Worm (Caenorhabditis elegans) whole organism, early embryonic: ENCODE data around the gene T28F3.9.

Experiments
- B0310.2 ChIP-seq: sonication (generic microtip); optimal IDR thresholded peaks from 2 replicates; lab custom pipeline; 2016; ENCODE audit warnings: mild to moderate bottlenecking, missing genetic modification characterization, missing compliant biosample characterization
- F13C5.2 ChIP-seq: sonication (generic microtip); optimal IDR thresholded peaks from 2 replicates; lab custom pipeline; 2017; ENCODE audit warnings: mild to moderate bottlenecking, missing genetic modification characterization, inconsistent platforms, missing compliant biosample characterization
- aly-1 ChIP-seq: sonication (generic microtip); optimal IDR thresholded peaks from 2 replicates; lab custom pipeline; 2016; ENCODE audit warnings: missing genetic modification characterization, missing compliant biosample characterization
- ama-1 ChIP-seq: fragments of 150-350 bp; optimal IDR thresholded peaks from 2 replicates; lab custom pipeline; 2014
- ceh-13 ChIP-seq: fragments of 200-800 bp; sonication (Bioruptor generic); optimal IDR thresholded peaks from 2 replicates; lab custom pipeline; 2018; ENCODE audit warnings: mild to moderate bottlenecking, missing genetic modification characterization, missing compliant biosample characterization
- ceh-36 ChIP-seq: sonication (generic microtip); optimal IDR thresholded peaks from 2 replicates; lab custom pipeline; 2016; ENCODE audit warnings: missing genetic modification characterization, inconsistent platforms, missing compliant biosample characterization
- ets-7 ChIP-seq: sonication (generic microtip); optimal IDR thresholded peaks from 2 replicates; lab custom pipeline; 2016; ENCODE audit warnings: missing genotype, missing genetic modification characterization, missing compliant biosample characterization
- flt-1 ChIP-seq: fragments of 200-800 bp; sonication (Bioruptor generic); IDR thresholded peaks from 2 replicates; pipeline ENCODE4 v1.3.6; 2022; ENCODE audit warnings: missing genetic modification characterization, missing compliant biosample characterization
- hmbx-1 ChIP-seq: sonication (generic microtip); optimal IDR thresholded peaks from 2 replicates; lab custom pipeline; 2016; ENCODE audit warnings: mild to moderate bottlenecking, missing genetic modification characterization, missing compliant biosample characterization
- hmg-4 ChIP-seq: fragments of 200-800 bp; sonication (Bioruptor generic); optimal IDR thresholded peaks from 2 replicates; lab custom pipeline; 2018; ENCODE audit warnings: mild to moderate bottlenecking, missing genetic modification characterization, missing compliant biosample characterization
- hnd-1 ChIP-seq: sonication (generic microtip); optimal IDR thresholded peaks from 2 replicates; lab custom pipeline; 2016; ENCODE audit warnings: missing genetic modification characterization, missing compliant biosample characterization
- pes-1 ChIP-seq: fragments of 200-800 bp; sonication (Bioruptor generic); IDR thresholded peaks from 2 replicates; pipeline ENCODE4 v1.3.6; 2022; ENCODE audit warnings: missing genetic modification reagents, missing genetic modification characterization, missing compliant biosample characterization
- scrt-1 ChIP-seq: fragments of 200-800 bp; sonication (Bioruptor generic); IDR thresholded peaks from 2 replicates; pipeline ENCODE4 v1.3.6; 2022; ENCODE audit warnings: missing genetic modification characterization, missing compliant biosample characterization
- sea-1 ChIP-seq: fragments of 200-800 bp; sonication (Bioruptor generic); conservative IDR thresholded peaks from 2 replicates; pipeline ENCODE4 v1.3.6; 2022; ENCODE audit warnings: missing genetic modification characterization, missing compliant biosample characterization
- tbx-11 ChIP-seq: fragments of 200-800 bp; sonication (Bioruptor generic); IDR thresholded peaks from 2 replicates; pipeline ENCODE4 v1.3.6; 2022; ENCODE audit warnings: missing genetic modification characterization, missing compliant biosample characterization
- tbx-37 ChIP-seq: fragments of 200-800 bp; sonication (Bioruptor generic); conservative IDR thresholded peaks from 2 replicates; pipeline ENCODE4 v1.3.6; 2022; ENCODE audit warnings: missing genetic modification reagents, missing genetic modification characterization, missing compliant biosample characterization
- tra-4 ChIP-seq: sonication (generic microtip); optimal IDR thresholded peaks from 2 replicates; lab custom pipeline; 2017; ENCODE audit warnings: missing genetic modification characterization, missing compliant biosample characterization

The T28F3.9 gene

ce11 chrIV:17328834-17329233, 20.5 kb downstream of the T28F3.9 start, which contains the start of gene ceh-88:
Gene ceh-88, plus strand, starts transcription at chrIV:17329188.
- no peak for TF ChIP-seq tbx-37

ce11 chrIV:17331100-17331577, 22.8 kb downstream of the T28F3.9 start, which contains the start of gene C49C3.6:
Gene C49C3.6, plus strand, starts transcription at chrIV:17331527.
- TF ChIP-seq B0310.2 (no peak), hmg-4 (GFP tag; lab: Kevin White, UChicago) (no peak)

- no peak for TF ChIP-seq pes-1 (GFP tag; lab: Robert Waterston, UW)
Observed at ce11 chrIV:17332261-17332660, 23.9 kb downstream of the T28F3.9 start, which contains the start of gene C49C3.7. Gene C49C3.7, plus strand, starts transcription at chrIV:17332561.

- TF ChIP-seq hmg-4 (GFP tag; lab: Kevin White, UChicago) (no peak), ceh-36 (tag; lab: Kevin White, UChicago) (no peak)
Observed at ce11 chrIV:17333542-17334281, 25.4 kb downstream of the T28F3.9 start, which contains the start of gene C49C3.15. Gene C49C3.15, plus strand, starts transcription at chrIV:17334231.

- TF ChIP-seq aly-1: no peak
- TF ChIP-seq tbx-37: no peak
- TF ChIP-seq hnd-1 (tag; lab: Kevin White, UChicago): no peak
- TF ChIP-seq hmbx-1 (tag; lab: Kevin White, UChicago): no peak
- no peak for TF ChIP-seq hmg-4 (GFP tag; lab: Kevin White, UChicago)
- no peak for TF ChIP-seq tbx-11 (GFP tag; lab: Robert Waterston, UW)
- TF ChIP-seq flt-1 (GFP tag; lab: Robert Waterston, UW): no peak
- TF ChIP-seq ceh-13 (GFP tag; lab: Kevin White, UChicago): no peak
- no peak for TF ChIP-seq ets-7
- no peak for TF ChIP-seq tra-4 (tag; lab: Kevin White, UChicago)
- TF ChIP-seq pes-1 (GFP tag; lab: Robert Waterston, UW): no peak
- no peak for TF ChIP-seq B0310.2
- no peak for TF ChIP-seq scrt-1 (GFP tag; lab: Robert Waterston, UW)
- no peak for TF ChIP-seq ceh-36 (tag; lab: Kevin White, UChicago)
- no peak for TF ChIP-seq ama-1 (lab: Kevin White, UChicago)
Observed at ce11 chrIV:17335031-17335430, 26.7 kb downstream of the T28F3.9 start, which contains the start of gene C49C3.8. Gene C49C3.8, plus strand, starts transcription at chrIV:17335203.

ce11 chrIV:17338920-17339510, 30.7 kb downstream of the T28F3.9 start, which contains the start of gene C49C3.10:
Gene C49C3.10, minus strand, starts transcription at chrIV:17338970.
- TF ChIP-seq ceh-36 (tag; lab: Kevin White, UChicago) (no peak), F13C5.2 (tag; lab: Kevin White, UChicago) (no peak), ets-7 (no peak), ceh-13 (GFP tag; lab: Kevin White, UChicago) (no peak), tra-4 (tag; lab: Kevin White, UChicago) (no peak), tbx-37 (no peak), scrt-1 (GFP tag; lab: Robert Waterston, UW) (no peak), tbx-11 (GFP tag; lab: Robert Waterston, UW) (no peak), hmbx-1 (tag; lab: Kevin White, UChicago) (no peak), sea-1 (GFP tag; lab: Robert Waterston, UW) (no peak), hmg-4 (GFP tag; lab: Kevin White, UChicago) (no peak), hnd-1 (tag; lab: Kevin White, UChicago) (no peak), flt-1 (GFP tag; lab: Robert Waterston, UW) (no peak), B0310.2 (no peak), aly-1 (no peak), pes-1 (GFP tag; lab: Robert Waterston, UW) (no peak), ama-1 (lab: Kevin White, UChicago) (no peak)

ce11 chrIV:17341033-17341432, 32.7 kb downstream of the T28F3.9 start:
- TF ChIP-seq pes-1 (GFP tag; lab: Robert Waterston, UW) (no peak), sea-1 (GFP tag; lab: Robert Waterston, UW) (no peak), hmbx-1 (tag; lab: Kevin White, UChicago) (no peak), ama-1 (lab: Kevin White, UChicago) (no peak), flt-1 (GFP tag; lab: Robert Waterston, UW) (no peak)

- no peak for TF ChIP-seq sea-1 (GFP tag; lab: Robert Waterston, UW)
- TF ChIP-seq scrt-1 (GFP tag; lab: Robert Waterston, UW): no peak
- TF ChIP-seq hnd-1 (tag; lab: Kevin White, UChicago): no peak
Observed at ce11 chrIV:17342179-17342578, 33.9 kb downstream of the T28F3.9 start, which contains the start of gene C49C3.9. Gene C49C3.9, minus strand, starts transcription at chrIV:17342314.
